Fruit fly (Drosophila melanogaster) whole organism, prepupa: ENCODE data around the gene Sec15.

ENCODE experiments used
- Blimp-1 ChIP-seq: fragments of 200-800 bp; sonication (Bioruptor generic); optimal IDR thresholded peaks from 3 replicates; lab custom pipeline; 2017; ENCODE audit warnings: missing biosample characterization, missing genetic modification characterization, mild to moderate bottlenecking, moderate library complexity, missing genetic modification reagents
- CG10669 ChIP-seq: fragments of 200-800 bp; sonication (Bioruptor generic); optimal IDR thresholded peaks from 3 replicates; lab custom pipeline; 2018; ENCODE audit warnings: missing biosample characterization, mild to moderate bottlenecking, missing genetic modification characterization, moderate library complexity
- CG11902 ChIP-seq: fragments of 200-800 bp; sonication (Bioruptor generic); optimal IDR thresholded peaks from 3 replicates; lab custom pipeline; 2016; ENCODE audit warnings: missing biosample characterization, missing genetic modification characterization
- CG1621 ChIP-seq: fragments of 200-800 bp; sonication (Bioruptor generic); optimal IDR thresholded peaks from 3 replicates; lab custom pipeline; 2018; ENCODE audit warnings: missing biosample characterization, mild to moderate bottlenecking, missing genetic modification characterization
- CG16779 ChIP-seq: fragments of 200-800 bp; sonication (Bioruptor generic); optimal IDR thresholded peaks from 3 replicates; lab custom pipeline; 2017; ENCODE audit warnings: missing biosample characterization, mild to moderate bottlenecking, missing genetic modification characterization
- CG32006 ChIP-seq: fragments of 200-800 bp; sonication (Bioruptor generic); optimal IDR thresholded peaks from 3 replicates; lab custom pipeline; 2017; ENCODE audit warnings: missing biosample characterization, mild to moderate bottlenecking, missing genetic modification characterization
- CG3919 ChIP-seq: fragments of 200-800 bp; sonication (Bioruptor generic); optimal IDR thresholded peaks from 3 replicates; lab custom pipeline; 2016; ENCODE audit warnings: missing biosample characterization, missing genetic modification characterization
- CG6792 ChIP-seq: fragments of 200-800 bp; sonication (Bioruptor generic); optimal IDR thresholded peaks from 3 replicates; lab custom pipeline; 2016; ENCODE audit warnings: missing biosample characterization, missing genetic modification characterization
- CG6808 ChIP-seq: fragments of 200-800 bp; sonication (Bioruptor generic); optimal IDR thresholded peaks from 3 replicates; lab custom pipeline; 2017; ENCODE audit warnings: missing biosample characterization, missing genetic modification characterization, mild to moderate bottlenecking, moderate library complexity, missing genetic modification reagents
- CG6854 ChIP-seq: fragments of 200-800 bp; sonication (Bioruptor generic); optimal IDR thresholded peaks from 2 replicates; lab custom pipeline; 2017; ENCODE audit warnings: missing biosample characterization, mild to moderate bottlenecking, missing genetic modification characterization
- CG8119 ChIP-seq: fragments of 200-800 bp; sonication (Bioruptor generic); IDR thresholded peaks from 3 replicates; pipeline ENCODE4 v1.3.6; 2022; ENCODE audit warnings: missing biosample characterization, missing genetic modification characterization
- CG8319 ChIP-seq: fragments of 200-800 bp; sonication (Bioruptor generic); optimal IDR thresholded peaks from 3 replicates; lab custom pipeline; 2016; ENCODE audit warnings: missing biosample characterization, missing genetic modification characterization
- CG8632 ChIP-seq: fragments of 200-800 bp; sonication (Bioruptor generic); optimal IDR thresholded peaks from 3 replicates; lab custom pipeline; 2016; ENCODE audit warnings: missing biosample characterization, missing genetic modification characterization
- CG9139 ChIP-seq: fragments of 200-800 bp; sonication (Bioruptor generic); optimal IDR thresholded peaks from 3 replicates; lab custom pipeline; 2017; ENCODE audit warnings: missing biosample characterization, mild to moderate bottlenecking, missing genetic modification characterization
- Eip75B ChIP-seq: fragments of 200-800 bp; sonication (Bioruptor generic); optimal IDR thresholded peaks from 3 replicates; lab custom pipeline; 2016; ENCODE audit warnings: missing biosample characterization, missing genetic modification characterization
- Eip78C ChIP-seq: fragments of 200-800 bp; sonication (Bioruptor generic); peaks from one replicate; lab custom pipeline; 2016; ENCODE audit warnings: missing biosample characterization, missing genetic modification characterization
- Hr38 ChIP-seq: sonication (Bioruptor generic); optimal IDR thresholded peaks from 2 replicates; lab custom pipeline; 2016; ENCODE audit warnings: missing biosample characterization, missing genetic modification characterization
- Hr4 ChIP-seq: fragments of 200-800 bp; sonication (Bioruptor generic); optimal IDR thresholded peaks from 3 replicates; lab custom pipeline; 2016; ENCODE audit warnings: missing biosample characterization, missing genetic modification characterization
- Lpt ChIP-seq: fragments of 200-800 bp; sonication (Bioruptor generic); optimal IDR thresholded peaks from 3 replicates; lab custom pipeline; 2016; ENCODE audit warnings: missing biosample characterization, missing genetic modification characterization
- OdsH ChIP-seq: fragments of 200-800 bp; sonication (Bioruptor generic); optimal IDR thresholded peaks from 3 replicates; lab custom pipeline; 2016; ENCODE audit warnings: missing biosample characterization, missing genetic modification characterization
- Sox102F ChIP-seq: fragments of 200-800 bp; sonication (Bioruptor generic); optimal IDR thresholded peaks from 2 replicates; lab custom pipeline; 2016; ENCODE audit warnings: missing biosample characterization, mild to moderate bottlenecking, missing genetic modification characterization
- Sox14 ChIP-seq: fragments of 200-800 bp; sonication (Bioruptor generic); optimal IDR thresholded peaks from 3 replicates; lab custom pipeline; 2016; ENCODE audit warnings: missing biosample characterization, missing genetic modification characterization
- achi ChIP-seq: fragments of 200-800 bp; sonication (Bioruptor generic); optimal IDR thresholded peaks from 3 replicates; lab custom pipeline; 2016; ENCODE audit warnings: missing biosample characterization, missing genetic modification characterization
- acj6 ChIP-seq: fragments of 200-800 bp; sonication (Bioruptor generic); optimal IDR thresholded peaks from 3 replicates; lab custom pipeline; 2016; ENCODE audit warnings: missing biosample characterization, missing genetic modification characterization
- dac ChIP-seq: fragments of 200-800 bp; sonication (Bioruptor generic); optimal IDR thresholded peaks from 2 replicates; lab custom pipeline; 2017; ENCODE audit warnings: missing biosample characterization, mild to moderate bottlenecking, missing genetic modification characterization
- dsx ChIP-seq: fragments of 200-800 bp; optimal IDR thresholded peaks from 3 replicates; lab custom pipeline; 2019; ENCODE audit warnings: missing biosample characterization, mild to moderate bottlenecking, missing genetic modification characterization, moderate library complexity; ENCODE audit not compliant: poor library complexity, severe bottlenecking
- eg ChIP-seq: fragments of 200-800 bp; sonication (Bioruptor generic); IDR thresholded peaks from 3 replicates; pipeline ENCODE4 v1.3.6; 2022; ENCODE audit warnings: missing biosample characterization, missing genetic modification characterization
- fd59A ChIP-seq: fragments of 200-800 bp; sonication (Bioruptor generic); optimal IDR thresholded peaks from 2 replicates; lab custom pipeline; 2017; ENCODE audit warnings: missing biosample characterization, mild to moderate bottlenecking, missing genetic modification characterization, missing genetic modification reagents
- lz ChIP-seq: fragments of 200-800 bp; sonication (Bioruptor generic); optimal IDR thresholded peaks from 3 replicates; lab custom pipeline; 2016; ENCODE audit warnings: missing biosample characterization, missing genetic modification characterization
- pdm3 ChIP-seq: fragments of 200-800 bp; sonication (Bioruptor generic); optimal IDR thresholded peaks from 3 replicates; lab custom pipeline; 2016; ENCODE audit warnings: missing biosample characterization, missing genetic modification characterization
- ss ChIP-seq, 2 experiments: fragments of 200-800 bp; sonication (Bioruptor generic); optimal IDR thresholded peaks; 2 replicates in 1 of 2; 3 replicates in 1 of 2; lab custom pipeline; 2017 to 2018; ENCODE audit warnings: mild to moderate bottlenecking in 2 of 2, missing biosample characterization in 2 of 2, missing genetic modification characterization in 2 of 2, moderate library complexity in 1 of 2
- svp ChIP-seq: fragments of 200-800 bp; sonication (Bioruptor generic); peaks from one replicate; lab custom pipeline; 2016; ENCODE audit warnings: missing biosample characterization, missing genetic modification characterization
- vri ChIP-seq: fragments of 200-800 bp; sonication (Bioruptor generic); optimal IDR thresholded peaks from 3 replicates; lab custom pipeline; 2016; ENCODE audit warnings: missing biosample characterization, mild to moderate bottlenecking, missing genetic modification characterization

Sec15 gene

dm6 chr3R:21065010-21065695 is 42.6 kb downstream of the Sec15 start, which contains the start of gene AnxB9 (continued):
- TF ChIP-seq CG16779 (tag; lab: Kevin White, UChicago), result peak; percentile 65
- peak; percentile 80 for TF ChIP-seq vri (GFP tag; lab: Kevin White, UChicago)
- no peak for TF ChIP-seq CG11902 (GFP tag; lab: Kevin White, UChicago)
- TF ChIP-seq dac (GFP tag; lab: Kevin White, UChicago), result no peak
- no peak for TF ChIP-seq Lpt (GFP tag; lab: Kevin White, UChicago)
- TF ChIP-seq CG10669 (GFP tag; lab: Kevin White, UChicago), result no peak
- TF ChIP-seq OdsH (GFP tag; lab: Kevin White, UChicago), result peak; percentile 3
- peak; percentile 0 for TF ChIP-seq lz
- no peak for TF ChIP-seq fd59A (GFP tag; lab: Kevin White, UChicago)
- no peak for TF ChIP-seq Blimp-1 (GFP tag; lab: Kevin White, UChicago)
- peak; percentile 29; the same call in 1 of the 3 replicates for TF ChIP-seq CG8119 (GFP tag; lab: Robert Waterston, UW)
- peak; percentile 58 for TF ChIP-seq dsx (GFP tag; lab: Kevin White, UChicago)
- TF ChIP-seq Hr38 (GFP tag; lab: Kevin White, UChicago), result no peak
- peak; percentile 57; the same call in 2 of the 3 replicates for TF ChIP-seq eg (GFP tag; lab: Robert Waterston, UW)
- no peak for TF ChIP-seq Sox102F (GFP tag; lab: Kevin White, UChicago)
- TF ChIP-seq CG9139, result peak; percentile 61
- peak; percentile 22 for TF ChIP-seq Eip75B (GFP tag; lab: Kevin White, UChicago)
- TF ChIP-seq svp (GFP tag; lab: Kevin White, UChicago), result peak; percentile 46
- TF ChIP-seq ss (GFP tag; optimal IDR thresholded peaks at IDR 0.05; lab: Kevin White, UChicago), result peak; percentile 24 to 58
- TF ChIP-seq achi (GFP tag; lab: Kevin White, UChicago), result peak; percentile 36
- peak; percentile 17 for TF ChIP-seq Sox14 (GFP tag; lab: Kevin White, UChicago)
- TF ChIP-seq CG8632 (GFP tag; lab: Kevin White, UChicago), result peak; percentile 10
- peak; percentile 80 for TF ChIP-seq CG6854
- peak; percentile 10 for TF ChIP-seq CG6808
- TF ChIP-seq CG32006 (GFP tag; lab: Kevin White, UChicago), result no peak
- TF ChIP-seq CG1621, result no peak
- no peak for TF ChIP-seq Hr4

- TF ChIP-seq OdsH (GFP tag; lab: Kevin White, UChicago), result no peak
- TF ChIP-seq Hr38 (GFP tag; lab: Kevin White, UChicago), result no peak
- no peak for TF ChIP-seq CG6808
- TF ChIP-seq CG8319 (GFP tag; lab: Kevin White, UChicago), result no peak
- peak; percentile 62 for TF ChIP-seq svp (GFP tag; lab: Kevin White, UChicago)
- TF ChIP-seq Eip78C (GFP tag; lab: Kevin White, UChicago), result peak; percentile 15
- TF ChIP-seq CG9139, result no peak
- peak; percentile 1 for TF ChIP-seq CG3919 (GFP tag; lab: Kevin White, UChicago)
- TF ChIP-seq dac (GFP tag; lab: Kevin White, UChicago), result no peak
- TF ChIP-seq pdm3 (GFP tag; lab: Kevin White, UChicago), result no peak
- TF ChIP-seq vri (GFP tag; lab: Kevin White, UChicago), result no peak
- TF ChIP-seq fd59A (GFP tag; lab: Kevin White, UChicago), result no peak
- no peak for TF ChIP-seq acj6 (GFP tag; lab: Kevin White, UChicago)
- TF ChIP-seq CG16779 (tag; lab: Kevin White, UChicago), result no peak
- TF ChIP-seq Sox14 (GFP tag; lab: Kevin White, UChicago), result peak; percentile 2
- no peak for TF ChIP-seq CG6792
- no peak for TF ChIP-seq CG32006 (GFP tag; lab: Kevin White, UChicago)
- TF ChIP-seq CG8119 (GFP tag; lab: Robert Waterston, UW), result no peak
- peak in 1 of 2 experiments; percentile 13 for TF ChIP-seq ss (GFP tag; optimal IDR thresholded peaks at IDR 0.05; lab: Kevin White, UChicago)
- TF ChIP-seq eg (GFP tag; lab: Robert Waterston, UW), result no peak
- no peak for TF ChIP-seq dsx (GFP tag; lab: Kevin White, UChicago)
These were observed 43.5 kb downstream of the Sec15 start, which contains the start of gene Cortactin for dm6 chr3R:21064000-21064924. TSS of gene Cortactin (minus strand) at chr3R:21064471.
